Fruit fly (Drosophila melanogaster) whole organism, embryonic: ENCODE results near the gene Ufsp2.

Source experiments
- Adf1 ChIP-seq: fragments of 200-800 bp; sonication (Bioruptor generic); IDR thresholded peaks from 2 replicates; pipeline ENCODE4 v1.3.6; 2022; ENCODE audit warnings: missing biosample characterization, missing genetic modification characterization
- Bgb ChIP-seq: fragments of 200-800 bp; sonication (Bioruptor generic); IDR thresholded peaks from 2 replicates; pipeline ENCODE4 v1.3.6; 2022; ENCODE audit warnings: missing biosample characterization, missing genetic modification characterization; ENCODE audit not compliant: partially characterized antibody
- C15 ChIP-seq: fragments of 200-800 bp; sonication (Bioruptor generic); IDR thresholded peaks from 3 replicates; pipeline ENCODE4 v1.3.6; 2022; ENCODE audit warnings: missing biosample characterization, missing genetic modification characterization
- CG10274 ChIP-seq: fragments of 200-800 bp; sonication (Bioruptor generic); optimal IDR thresholded peaks from 3 replicates; lab custom pipeline; 2017; ENCODE audit warnings: missing biosample characterization, mild to moderate bottlenecking, missing genetic modification characterization
- CG10321 ChIP-seq: fragments of 200-800 bp; sonication (Bioruptor generic); IDR thresholded peaks from 2 replicates; pipeline ENCODE4 v1.3.6; 2022; ENCODE audit warnings: missing biosample characterization, missing genetic modification characterization
- CG10979 ChIP-seq: fragments of 200-800 bp; sonication (Bioruptor generic); optimal IDR thresholded peaks from 2 replicates; lab custom pipeline; 2018; ENCODE audit warnings: missing biosample characterization, mild to moderate bottlenecking, missing genetic modification characterization, moderate library complexity
- CG15073 ChIP-seq: fragments of 200-800 bp; sonication (Bioruptor generic); optimal IDR thresholded peaks from 2 replicates; lab custom pipeline; 2016; ENCODE audit warnings: missing biosample characterization, missing genetic modification characterization
- CG15514 ChIP-seq: fragments of 200-800 bp; sonication (Bioruptor generic); optimal IDR thresholded peaks from 3 replicates; lab custom pipeline; 2017; ENCODE audit warnings: missing biosample characterization, missing genetic modification characterization, mild to moderate bottlenecking, moderate library complexity, missing genetic modification reagents
- CG1602 ChIP-seq: fragments of 200-800 bp; sonication (Bioruptor generic); optimal IDR thresholded peaks from 3 replicates; lab custom pipeline; 2016; ENCODE audit warnings: missing biosample characterization, missing genetic modification characterization
- CG1603 ChIP-seq: fragments of 200-800 bp; sonication (Bioruptor generic); optimal IDR thresholded peaks from 2 replicates; lab custom pipeline; 2019; ENCODE audit warnings: missing biosample characterization, mild to moderate bottlenecking, missing genetic modification characterization, moderate library complexity
- CG17385 ChIP-seq: fragments of 200-800 bp; sonication (Bioruptor generic); optimal IDR thresholded peaks from 3 replicates; lab custom pipeline; 2018; ENCODE audit warnings: missing biosample characterization, mild to moderate bottlenecking, missing genetic modification characterization
- CG18262 ChIP-seq: fragments of 200-800 bp; optimal IDR thresholded peaks from 3 replicates; lab custom pipeline; 2019; ENCODE audit warnings: missing biosample characterization, mild to moderate bottlenecking, missing genetic modification characterization, moderate library complexity
- CG18599 ChIP-seq: fragments of 200-800 bp; sonication (Bioruptor generic); optimal IDR thresholded peaks from 3 replicates; lab custom pipeline; 2017; ENCODE audit warnings: missing biosample characterization, missing genetic modification characterization, mild to moderate bottlenecking, moderate library complexity, missing genetic modification reagents
- CG30431 ChIP-seq: fragments of 200-800 bp; sonication (Bioruptor generic); optimal IDR thresholded peaks from 2 replicates; lab custom pipeline; 2017; ENCODE audit warnings: missing biosample characterization, missing genetic modification characterization
- CG3065 ChIP-seq: fragments of 200-800 bp; sonication (Bioruptor generic); optimal IDR thresholded peaks from 2 replicates; lab custom pipeline; 2016; ENCODE audit warnings: missing biosample characterization, missing genetic modification characterization
- CG31224 ChIP-seq: fragments of 200-800 bp; sonication (Bioruptor generic); IDR thresholded peaks from 2 replicates; pipeline ENCODE4 v1.3.6; 2022; ENCODE audit warnings: missing biosample characterization, missing genetic modification characterization
- CG31441 ChIP-seq: fragments of 200-800 bp; sonication (Bioruptor generic); IDR thresholded peaks from 2 replicates; pipeline ENCODE4 v1.3.6; 2022; ENCODE audit warnings: missing biosample characterization, missing genetic modification characterization
- CG3163 ChIP-seq: fragments of 200-800 bp; sonication (Bioruptor generic); optimal IDR thresholded peaks from 3 replicates; lab custom pipeline; 2016; ENCODE audit warnings: missing biosample characterization, missing genetic modification characterization
- CG7372 ChIP-seq: fragments of 200-800 bp; sonication (Bioruptor generic); IDR thresholded peaks from 2 replicates; pipeline ENCODE4 v1.3.6; 2022; ENCODE audit warnings: missing biosample characterization, missing genetic modification characterization
- CG7928 ChIP-seq: fragments of 200-800 bp; sonication (Bioruptor generic); optimal IDR thresholded peaks from 2 replicates; lab custom pipeline; 2017; ENCODE audit warnings: missing biosample characterization, mild to moderate bottlenecking, missing genetic modification characterization
- CG8290 ChIP-seq, 3 experiments: fragments of 200-800 bp; sonication (Bioruptor generic); optimal IDR thresholded peaks; 2 replicates each; lab custom pipeline; 2016 to 2019; ENCODE audit warnings: missing biosample characterization in 3 of 3, missing genetic modification characterization in 3 of 3, mild to moderate bottlenecking in 2 of 3, moderate library complexity in 1 of 3
- Dbx ChIP-seq: fragments of 200-800 bp; sonication (Bioruptor generic); IDR thresholded peaks from 3 replicates; pipeline ENCODE4 v1.3.6; 2022; ENCODE audit warnings: missing biosample characterization, missing genetic modification characterization
- MTF-1 ChIP-seq: fragments of 200-800 bp; sonication (Bioruptor generic); optimal IDR thresholded peaks from 2 replicates; lab custom pipeline; 2018; ENCODE audit warnings: missing biosample characterization, mild to moderate bottlenecking, missing genetic modification characterization, borderline replicate concordance
- Ravus ChIP-seq: fragments of 200-800 bp; sonication (Bioruptor generic); IDR thresholded peaks from 2 replicates; pipeline ENCODE4 v1.3.6; 2022; ENCODE audit warnings: missing biosample characterization, missing genetic modification characterization
- Scr ChIP-seq: fragments of 200-800 bp; sonication (Bioruptor generic); IDR thresholded peaks from 2 replicates; pipeline ENCODE4 v1.3.6; 2022; ENCODE audit warnings: missing biosample characterization, missing genetic modification characterization; ENCODE audit not compliant: partially characterized antibody
- Taf1 ChIP-seq: fragments of 200-800 bp; sonication (Bioruptor generic); IDR thresholded peaks from 2 replicates; pipeline ENCODE4 v1.3.6; 2022; ENCODE audit warnings: missing biosample characterization, missing genetic modification characterization
- aop ChIP-seq: fragments of 200-800 bp; sonication (Bioruptor generic); IDR thresholded peaks from 2 replicates; pipeline ENCODE4 v1.3.6; 2022; ENCODE audit warnings: missing biosample characterization, missing genetic modification characterization
- chif ChIP-seq, 2 experiments: fragments of 200-800 bp; sonication (Bioruptor generic); optimal IDR thresholded peaks; 3 replicates each; lab custom pipeline; 2016; ENCODE audit warnings: missing biosample characterization in 2 of 2, missing genetic modification characterization in 2 of 2
- chinmo ChIP-seq: fragments of 200-800 bp; sonication (Bioruptor generic); IDR thresholded peaks from 4 replicates; pipeline ENCODE4 v1.3.6; 2022; ENCODE audit warnings: missing biosample characterization, missing genetic modification characterization; ENCODE audit not compliant: partially characterized antibody
- chm ChIP-seq: fragments of 200-800 bp; sonication (Bioruptor generic); IDR thresholded peaks from 2 replicates; pipeline ENCODE4 v1.3.6; 2022; ENCODE audit warnings: missing biosample characterization, missing genetic modification characterization
- ci ChIP-seq: fragments of 200-800 bp; sonication (Bioruptor generic); IDR thresholded peaks from 3 replicates; pipeline ENCODE4 v1.3.6; 2022; ENCODE audit warnings: missing biosample characterization, missing genetic modification characterization
- crc ChIP-seq: fragments of 200-800 bp; sonication (Bioruptor generic); optimal IDR thresholded peaks from 2 replicates; lab custom pipeline; 2016; ENCODE audit warnings: missing biosample characterization, missing genetic modification characterization
- dati ChIP-seq: fragments of 200-800 bp; sonication (Bioruptor generic); IDR thresholded peaks from 2 replicates; pipeline ENCODE4 v1.3.6; 2022; ENCODE audit warnings: missing biosample characterization, missing genetic modification characterization
- dysf ChIP-seq: fragments of 200-800 bp; sonication (Bioruptor generic); IDR thresholded peaks from 3 replicates; pipeline ENCODE4 v1.3.6; 2022; ENCODE audit warnings: missing biosample characterization, missing genetic modification characterization
- fd96Cb ChIP-seq: fragments of 200-800 bp; sonication (Bioruptor generic); optimal IDR thresholded peaks from 2 replicates; lab custom pipeline; 2018; ENCODE audit warnings: missing biosample characterization, mild to moderate bottlenecking, missing genetic modification characterization, moderate library complexity
- hbn ChIP-seq: fragments of 200-800 bp; sonication (Bioruptor generic); IDR thresholded peaks from 2 replicates; pipeline ENCODE4 v1.3.6; 2022; ENCODE audit warnings: missing biosample characterization, missing genetic modification characterization; ENCODE audit not compliant: partially characterized antibody
- kah ChIP-seq: fragments of 200-800 bp; sonication (Bioruptor generic); optimal IDR thresholded peaks from 2 replicates; lab custom pipeline; 2018; ENCODE audit warnings: missing biosample characterization, mild to moderate bottlenecking, missing genetic modification characterization
- prd ChIP-seq, 3 experiments: fragments of >200 bp in 2 of 3; fragments of 200-800 bp in 1 of 3; sonication (Bioruptor generic) in 1 of 3; optimal IDR thresholded peaks in 2 of 3; IDR thresholded peaks in 1 of 3; 2 replicates in 2 of 3; 3 replicates in 1 of 3; pipeline versions ENCODE4 v1.3.6 to Lab custom; 2017 to 2022; ENCODE audit warnings: missing biosample characterization in 1 of 3, missing genetic modification characterization in 1 of 3
- run ChIP-seq: fragments of 200-800 bp; sonication (Bioruptor generic); optimal IDR thresholded peaks from 3 replicates; lab custom pipeline; 2018; ENCODE audit warnings: missing biosample characterization, mild to moderate bottlenecking, missing genetic modification characterization
- sd ChIP-seq: fragments of 200-800 bp; sonication (Bioruptor generic); optimal IDR thresholded peaks from 3 replicates; lab custom pipeline; 2018; ENCODE audit warnings: missing biosample characterization, mild to moderate bottlenecking, missing genetic modification characterization, moderate library complexity
- sim ChIP-seq: fragments of 200-800 bp; sonication (Bioruptor generic); IDR thresholded peaks from 2 replicates; pipeline ENCODE4 v1.3.6; 2022; ENCODE audit warnings: missing biosample characterization, missing genetic modification characterization
- sqz ChIP-seq: fragments of 200-800 bp; sonication (Bioruptor generic); optimal IDR thresholded peaks from 3 replicates; lab custom pipeline; 2018; ENCODE audit warnings: missing biosample characterization, mild to moderate bottlenecking, missing genetic modification characterization
- sr ChIP-seq: fragments of 200-800 bp; sonication (Bioruptor generic); IDR thresholded peaks from 3 replicates; pipeline ENCODE4 v1.3.6; 2022; ENCODE audit warnings: missing biosample characterization, missing genetic modification characterization
- ssp ChIP-seq: fragments of 200-800 bp; sonication (Bioruptor generic); IDR thresholded peaks from 2 replicates; pipeline ENCODE4 v1.3.6; 2022; ENCODE audit warnings: missing biosample characterization, missing genetic modification characterization
- vvl ChIP-seq: fragments of 200-800 bp; sonication (Bioruptor generic); IDR thresholded peaks from 2 replicates; pipeline ENCODE4 v1.3.6; 2022; ENCODE audit warnings: missing biosample characterization, missing genetic modification characterization
- yki ChIP-seq: fragments of >200 bp; optimal IDR thresholded peaks from 3 replicates; lab custom pipeline; 2018
- zen ChIP-seq: fragments of 200-800 bp; sonication (Bioruptor generic); optimal IDR thresholded peaks from 3 replicates; lab custom pipeline; 2018; ENCODE audit warnings: missing biosample characterization, mild to moderate bottlenecking, missing genetic modification characterization, moderate library complexity

Gene Ufsp2

dm6 chr3L:15534274-15535227 is 41.8 kb upstream of the Ufsp2 start (continued):
- peak; percentile 62 for TF ChIP-seq CG10979
- TF ChIP-seq CG1603 (tag; lab: Kevin White, UChicago): peak; percentile 44
- TF ChIP-seq CG18599 (GFP tag; lab: Kevin White, UChicago): peak; percentile 66
- no peak for TF ChIP-seq Ravus (GFP tag; lab: Robert Waterston, UW)
- peak; percentile 43 for TF ChIP-seq CG10274 (GFP tag; lab: Kevin White, UChicago)
- TF ChIP-seq dati (GFP tag; lab: Robert Waterston, UW): no peak
- TF ChIP-seq Taf1 (GFP tag; lab: Robert Waterston, UW): 0 out of 2 replicates have a peak, but pooled peaks have one; percentile 28
- no peak for TF ChIP-seq crc (GFP tag; lab: Kevin White, UChicago)
- TF ChIP-seq CG30431 (GFP tag; lab: Kevin White, UChicago): peak; percentile 36
- TF ChIP-seq CG7928 (GFP tag; lab: Kevin White, UChicago): no peak
- peak; percentile 75 for TF ChIP-seq CG17385 (GFP tag; lab: Kevin White, UChicago)
- TF ChIP-seq fd96Cb (tag; lab: Kevin White, UChicago): peak; percentile 57
- TF ChIP-seq CG15514: no peak
- TF ChIP-seq sim: no peak
- peak; percentile 44; the same call in 1 of the 2 replicates for TF ChIP-seq CG7372 (GFP tag; lab: Robert Waterston, UW)

dm6 chr3L:15535228-15535598 is 41.2 kb upstream of the Ufsp2 start, which contains the start of gene CrebA:
CrebA (plus strand) TSS chr3L:15535395.
- TF ChIP-seq C15 (GFP tag; lab: Robert Waterston, UW): no peak
- TF ChIP-seq Scr: peak; percentile 21; the same call in 1 of the 2 replicates
- TF ChIP-seq CG18262 (tag; lab: Kevin White, UChicago): no peak
- TF ChIP-seq Adf1 (GFP tag; lab: Robert Waterston, UW): peak; percentile 90
- TF ChIP-seq chinmo (GFP tag; lab: Robert Waterston, UW): peak; percentile 76; the same call in 1 of the 4 replicates
- TF ChIP-seq chm (GFP tag; lab: Robert Waterston, UW): peak; percentile 70; the same call in 1 of the 2 replicates
- TF ChIP-seq CG31441: 0 out of 2 replicates have a peak, but pooled peaks have one; percentile 6
- peak; percentile 13 for TF ChIP-seq MTF-1 (GFP tag; lab: Kevin White, UChicago)
- no peak for TF ChIP-seq sqz (GFP tag; lab: Kevin White, UChicago)
- no peak for TF ChIP-seq CG3065 (GFP tag; lab: Kevin White, UChicago)
- no peak for TF ChIP-seq sr (GFP tag; lab: Robert Waterston, UW)
- TF ChIP-seq ssp (GFP tag; lab: Robert Waterston, UW): no peak
- TF ChIP-seq zen (tag; lab: Kevin White, UChicago): no peak
- TF ChIP-seq hbn: 0 out of 2 replicates have a peak, but pooled peaks have one; percentile 20
- no peak for TF ChIP-seq CG1602 (GFP tag; lab: Kevin White, UChicago)
- no peak for TF ChIP-seq aop (GFP tag; lab: Robert Waterston, UW)
- peak; percentile 37; the same call in 1 of the 2 replicates for TF ChIP-seq vvl (GFP tag; lab: Robert Waterston, UW)
- TF ChIP-seq kah (GFP tag; lab: Kevin White, UChicago): no peak
- no peak for TF ChIP-seq CG8290 (GFP tag; optimal IDR thresholded peaks at IDR 0.05; lab: Kevin White, UChicago)
- TF ChIP-seq CG8290 (tag; optimal IDR thresholded peaks at IDR 0.05; lab: Kevin White, UChicago): peak in 1 of 2 experiments; percentile 20
- no peak for TF ChIP-seq run
- peak; percentile 30; the same call in 1 of the 2 replicates for TF ChIP-seq Bgb (GFP tag; lab: Robert Waterston, UW)
- peak; percentile 55; the same call in 1 of the 2 replicates for TF ChIP-seq CG10321 (GFP tag; lab: Robert Waterston, UW)
- no peak for TF ChIP-seq dysf (GFP tag; lab: Robert Waterston, UW)
- TF ChIP-seq Dbx: 0 out of 3 replicates have a peak, but pooled peaks have one; percentile 10
- TF ChIP-seq CG3163: peak; percentile 92
- peak; percentile 70 for TF ChIP-seq yki (lab: Kevin White, UChicago)
- no peak for TF ChIP-seq chif (GFP tag; optimal IDR thresholded peaks at IDR 0.05; lab: Kevin White, UChicago)
- TF ChIP-seq CG15073 (GFP tag; lab: Kevin White, UChicago): no peak
- TF ChIP-seq ci (GFP tag; lab: Robert Waterston, UW): peak; percentile 36; the same call in 1 of the 3 replicates
- no peak for TF ChIP-seq CG31224 (GFP tag; lab: Robert Waterston, UW)
- no peak for TF ChIP-seq prd (optimal IDR thresholded peaks at IDR 0.05; lab: Kevin White, UChicago)
- TF ChIP-seq prd (GFP tag; IDR thresholded peaks at IDR 0.05; lab: Robert Waterston, UW): no peak
- no peak for TF ChIP-seq sd (tag; lab: Kevin White, UChicago)
